Fruit fly (Drosophila melanogaster) whole organism, embryonic: ENCODE measurements around the gene CG31278.

Experiments used
- Antp ChIP-seq: fragments of 200-800 bp; sonication (Bioruptor generic); optimal IDR thresholded peaks from 3 replicates; lab custom pipeline; 2016; ENCODE audit warnings: missing biosample characterization, missing genetic modification characterization
- Bteb2 ChIP-seq: fragments of 200-800 bp; sonication (Bioruptor generic); optimal IDR thresholded peaks from 2 replicates; lab custom pipeline; 2016; ENCODE audit warnings: missing biosample characterization, missing genetic modification characterization
- CG11085 ChIP-seq: fragments of 200-800 bp; sonication (Bioruptor generic); IDR thresholded peaks from 2 replicates; pipeline ENCODE4 v1.3.6; 2022; ENCODE audit warnings: missing biosample characterization, missing genetic modification characterization
- CG11696 ChIP-seq: fragments of 200-800 bp; sonication (Bioruptor generic); IDR thresholded peaks from 2 replicates; pipeline ENCODE4 v1.3.6; 2022; ENCODE audit warnings: missing biosample characterization, missing genetic modification characterization
- CG12744 ChIP-seq: fragments of 200-800 bp; sonication (Bioruptor generic); optimal IDR thresholded peaks from 2 replicates; lab custom pipeline; 2016; ENCODE audit warnings: missing biosample characterization, missing genetic modification characterization
- CG13123 ChIP-seq: fragments of 200-800 bp; sonication (Bioruptor generic); optimal IDR thresholded peaks from 2 replicates; lab custom pipeline; 2016; ENCODE audit warnings: missing biosample characterization, missing genetic modification characterization
- CG15479 ChIP-seq: fragments of 200-800 bp; sonication (Bioruptor generic); optimal IDR thresholded peaks from 3 replicates; lab custom pipeline; 2019; ENCODE audit warnings: missing biosample characterization, mild to moderate bottlenecking, missing genetic modification characterization, moderate library complexity
- CG1647 ChIP-seq: fragments of 200-800 bp; sonication (Bioruptor generic); optimal IDR thresholded peaks from 3 replicates; lab custom pipeline; 2016; ENCODE audit warnings: missing biosample characterization, missing genetic modification characterization
- CG2889 ChIP-seq: fragments of 200-800 bp; sonication (Bioruptor generic); IDR thresholded peaks from 3 replicates; pipeline ENCODE4 v1.3.6; 2022; ENCODE audit warnings: missing biosample characterization, missing genetic modification characterization
- CG3281 ChIP-seq: fragments of 200-800 bp; sonication (Bioruptor generic); optimal IDR thresholded peaks from 3 replicates; lab custom pipeline; 2017; ENCODE audit warnings: missing biosample characterization, mild to moderate bottlenecking, missing genetic modification characterization
- CG3726 ChIP-seq: fragments of 200-800 bp; sonication (Bioruptor generic); IDR thresholded peaks from 3 replicates; pipeline ENCODE4, ENCODE4 v1.3.6; 2022; ENCODE audit warnings: missing biosample characterization, missing genetic modification characterization
- CG4282 ChIP-seq: fragments of 200-800 bp; sonication (Bioruptor generic); optimal IDR thresholded peaks from 2 replicates; lab custom pipeline; 2016; ENCODE audit warnings: missing biosample characterization, missing genetic modification characterization
- CG43689 ChIP-seq: fragments of 200-800 bp; sonication (Bioruptor generic); IDR thresholded peaks from 2 replicates; pipeline ENCODE4 v1.3.6; 2022; ENCODE audit warnings: missing biosample characterization, missing genetic modification characterization
- CG4404 ChIP-seq: fragments of 200-800 bp; sonication (Bioruptor generic); IDR thresholded peaks from 2 replicates; pipeline ENCODE4 v1.3.6; 2022; ENCODE audit warnings: missing biosample characterization, missing genetic modification characterization
- CG4854 ChIP-seq: fragments of 200-800 bp; sonication (Bioruptor generic); optimal IDR thresholded peaks from 2 replicates; lab custom pipeline; 2016; ENCODE audit warnings: missing biosample characterization, missing genetic modification characterization, inconsistent platforms
- CG6654 ChIP-seq: fragments of 200-800 bp; sonication (Bioruptor generic); optimal IDR thresholded peaks from 2 replicates; lab custom pipeline; 2017; ENCODE audit warnings: missing biosample characterization, mild to moderate bottlenecking, missing genetic modification characterization
- CG7745 ChIP-seq: fragments of 200-800 bp; sonication (Bioruptor generic); optimal IDR thresholded peaks from 2 replicates; lab custom pipeline; 2018; ENCODE audit warnings: missing biosample characterization, mild to moderate bottlenecking, missing genetic modification characterization, moderate library complexity
- CG7928 ChIP-seq: fragments of 200-800 bp; sonication (Bioruptor generic); optimal IDR thresholded peaks from 2 replicates; lab custom pipeline; 2017; ENCODE audit warnings: missing biosample characterization, mild to moderate bottlenecking, missing genetic modification characterization
- CG7963 ChIP-seq: fragments of 200-800 bp; sonication (Bioruptor generic); IDR thresholded peaks from 3 replicates; pipeline ENCODE4 v1.3.6; 2022; ENCODE audit warnings: missing biosample characterization, missing genetic modification characterization; ENCODE audit not compliant: partially characterized antibody
- CG8359 ChIP-seq: fragments of 200-800 bp; sonication (Bioruptor generic); optimal IDR thresholded peaks from 2 replicates; lab custom pipeline; 2017; ENCODE audit warnings: missing biosample characterization, mild to moderate bottlenecking, missing genetic modification characterization, borderline replicate concordance
- CG8944 ChIP-seq: fragments of 200-800 bp; sonication (Bioruptor generic); optimal IDR thresholded peaks from 3 replicates; lab custom pipeline; 2016; ENCODE audit warnings: missing biosample characterization, missing genetic modification characterization
- Deaf1 ChIP-seq: fragments of 200-800 bp; optimal IDR thresholded peaks from 3 replicates; lab custom pipeline; 2019; ENCODE audit warnings: missing biosample characterization, mild to moderate bottlenecking, missing genetic modification characterization, moderate library complexity
- Dek ChIP-seq: fragments of 200-800 bp; sonication (Bioruptor generic); optimal IDR thresholded peaks from 3 replicates; lab custom pipeline; 2019; ENCODE audit warnings: missing biosample characterization, mild to moderate bottlenecking, missing genetic modification characterization, moderate library complexity
- Dip3 ChIP-seq: fragments of 200-800 bp; sonication (Bioruptor generic); optimal IDR thresholded peaks from 3 replicates; lab custom pipeline; 2016; ENCODE audit warnings: missing biosample characterization, missing genetic modification characterization
- Dp ChIP-seq: fragments of 200-800 bp; sonication (Bioruptor generic); optimal IDR thresholded peaks from 2 replicates; lab custom pipeline; 2018; ENCODE audit warnings: missing biosample characterization, mild to moderate bottlenecking, missing genetic modification characterization, moderate library complexity
- Fer1 ChIP-seq: fragments of 200-800 bp; sonication (Bioruptor generic); optimal IDR thresholded peaks from 2 replicates; lab custom pipeline; 2017; ENCODE audit warnings: missing biosample characterization, mild to moderate bottlenecking, missing genetic modification characterization
- H15 ChIP-seq: fragments of 200-800 bp; sonication (Bioruptor generic); IDR thresholded peaks from 3 replicates; pipeline ENCODE4 v1.3.6; 2022; ENCODE audit warnings: missing biosample characterization, missing genetic modification characterization
- MBD-R2 ChIP-seq: fragments of 200-800 bp; sonication (Bioruptor generic); IDR thresholded peaks from 2 replicates; pipeline ENCODE4 v1.3.6; 2022; ENCODE audit warnings: missing biosample characterization, missing genetic modification characterization
- Mes4 ChIP-seq: fragments of 200-800 bp; sonication (Bioruptor generic); optimal IDR thresholded peaks from 2 replicates; lab custom pipeline; 2016; ENCODE audit warnings: missing biosample characterization, missing genetic modification characterization
- Six4 ChIP-seq: fragments of 200-800 bp; sonication (Bioruptor generic); optimal IDR thresholded peaks from 2 replicates; lab custom pipeline; 2016; ENCODE audit warnings: missing biosample characterization, missing genetic modification characterization
- Sry-β ChIP-seq: fragments of 200-800 bp; sonication (Bioruptor generic); optimal IDR thresholded peaks from 2 replicates; lab custom pipeline; 2018; ENCODE audit warnings: missing biosample characterization, mild to moderate bottlenecking, missing genetic modification characterization, moderate library complexity
- Sry-δ ChIP-seq: fragments of 200-800 bp; sonication (Bioruptor generic); optimal IDR thresholded peaks from 2 replicates; lab custom pipeline; 2016; ENCODE audit warnings: missing biosample characterization, missing genetic modification characterization
- bcd ChIP-seq: fragments of 200-800 bp; sonication (Bioruptor generic); optimal IDR thresholded peaks from 2 replicates; lab custom pipeline; 2017; ENCODE audit warnings: missing biosample characterization, mild to moderate bottlenecking, missing genetic modification characterization
- dimm ChIP-seq: fragments of 200-800 bp; sonication (Bioruptor generic); IDR thresholded peaks from 2 replicates; pipeline ENCODE4 v1.3.6; 2022; ENCODE audit warnings: missing biosample characterization, missing genetic modification characterization
- ewg ChIP-seq: fragments of 200-800 bp; sonication (Bioruptor generic); optimal IDR thresholded peaks from 3 replicates; lab custom pipeline; 2017; ENCODE audit warnings: mild to moderate bottlenecking, missing biosample characterization, missing genetic modification reagents, missing genetic modification characterization
- fu2 ChIP-seq: fragments of 200-800 bp; sonication (Bioruptor generic); optimal IDR thresholded peaks from 2 replicates; lab custom pipeline; 2016; ENCODE audit warnings: missing biosample characterization, missing genetic modification characterization
- gt ChIP-seq: fragments of 200-800 bp; sonication (Bioruptor generic); IDR thresholded peaks from 2 replicates; pipeline ENCODE4 v1.3.6; 2022; ENCODE audit warnings: missing biosample characterization, missing genetic modification characterization
- lov ChIP-seq, 2 experiments: fragments of 200-800 bp in 1 of 2; fragments of >200 bp in 1 of 2; sonication (Bioruptor generic) in 1 of 2; IDR thresholded peaks in 1 of 2; optimal IDR thresholded peaks in 1 of 2; 2 replicates in 1 of 2; 3 replicates in 1 of 2; pipeline versions ENCODE4 v1.3.6 to Lab custom; 2017 to 2022; ENCODE audit warnings: missing biosample characterization in 1 of 2, missing genetic modification characterization in 1 of 2
- nerfin-1 ChIP-seq: fragments of 200-800 bp; sonication (Bioruptor generic); optimal IDR thresholded peaks from 3 replicates; lab custom pipeline; 2019; ENCODE audit warnings: missing biosample characterization, mild to moderate bottlenecking, missing genetic modification characterization, moderate library complexity
- pan ChIP-seq, 4 experiments: fragments of >200 bp in 3 of 4; fragments of 200-800 bp in 1 of 4; sonication (Bioruptor generic) in 1 of 4; optimal IDR thresholded peaks in 3 of 4; IDR thresholded peaks in 1 of 4; 2 replicates each; pipeline versions ENCODE4 v1.3.6 to Lab custom; 2017 to 2022; ENCODE audit warnings: missing biosample characterization in 2 of 4, missing genetic modification characterization in 2 of 4, mixed read lengths in 1 of 4
- pnt ChIP-seq: fragments of 200-800 bp; sonication (Bioruptor generic); optimal IDR thresholded peaks from 3 replicates; lab custom pipeline; 2016; ENCODE audit warnings: missing biosample characterization, missing genetic modification characterization
- repo ChIP-seq: fragments of 200-800 bp; sonication (Bioruptor generic); optimal IDR thresholded peaks from 2 replicates; lab custom pipeline; 2016; ENCODE audit warnings: missing biosample characterization, missing genetic modification characterization
- ro ChIP-seq: fragments of 200-800 bp; sonication (Bioruptor generic); IDR thresholded peaks from 2 replicates; pipeline ENCODE4 v1.3.6; 2022; ENCODE audit warnings: missing biosample characterization, missing genetic modification characterization
- sisA ChIP-seq: fragments of 200-800 bp; sonication (Bioruptor generic); IDR thresholded peaks from 2 replicates; pipeline ENCODE4 v1.3.6; 2022; ENCODE audit warnings: missing biosample characterization, missing genetic modification characterization
- sr ChIP-seq: fragments of 200-800 bp; sonication (Bioruptor generic); IDR thresholded peaks from 3 replicates; pipeline ENCODE4 v1.3.6; 2022; ENCODE audit warnings: missing biosample characterization, missing genetic modification characterization
- stc ChIP-seq: fragments of 200-800 bp; sonication (Bioruptor generic); IDR thresholded peaks from 2 replicates; pipeline ENCODE4 v1.3.6; 2022; ENCODE audit warnings: missing biosample characterization, missing genetic modification characterization
- tap ChIP-seq: fragments of 200-800 bp; optimal IDR thresholded peaks from 3 replicates; lab custom pipeline; 2019; ENCODE audit warnings: missing biosample characterization, mild to moderate bottlenecking, missing genetic modification characterization, moderate library complexity
- tll ChIP-seq, 2 experiments: fragments of 200-800 bp in 1 of 2; fragments of >200 bp in 1 of 2; sonication (Bioruptor generic) in 1 of 2; optimal IDR thresholded peaks; 2 replicates each; lab custom pipeline; 2017 to 2019; ENCODE audit warnings: missing biosample characterization in 2 of 2, missing genetic modification characterization in 2 of 2, mild to moderate bottlenecking in 1 of 2, moderate library complexity in 1 of 2
- ttk ChIP-seq: fragments of 200-800 bp; sonication (Bioruptor generic); IDR thresholded peaks from 2 replicates; pipeline ENCODE4 v2.1.2; 2022; ENCODE audit warnings: missing biosample characterization, missing genetic modification characterization
- unc-4 ChIP-seq: fragments of 200-800 bp; sonication (Bioruptor generic); IDR thresholded peaks from 2 replicates; pipeline ENCODE4 v1.3.6; 2022; ENCODE audit warnings: missing biosample characterization, missing genetic modification characterization; ENCODE audit not compliant: partially characterized antibody
- yki ChIP-seq: fragments of >200 bp; optimal IDR thresholded peaks from 3 replicates; lab custom pipeline; 2018

CG31278 gene

dm6 chr3R:10675101-10675500 lies 33.0 kb downstream of the CG31278 start (continued):
- TF ChIP-seq Dp (GFP tag; lab: Kevin White, UChicago) (peak; percentile 71), unc-4 (GFP tag; lab: Robert Waterston, UW) (peak; percentile 83), CG11085 (GFP tag; lab: Robert Waterston, UW) (no peak), Dip3 (GFP tag; lab: Kevin White, UChicago) (peak; percentile 20), tap (tag; lab: Kevin White, UChicago) (no peak), Dek (tag; lab: Kevin White, UChicago) (peak; percentile 64), Fer1 (peak; percentile 84), Six4 (no peak), sr (no peak), ewg (GFP tag; lab: Kevin White, UChicago) (no peak), nerfin-1 (tag; lab: Kevin White, UChicago) (no peak), H15 (GFP tag; lab: Robert Waterston, UW) (no peak), dimm (GFP tag; lab: Robert Waterston, UW) (no peak), CG4282 (GFP tag; lab: Kevin White, UChicago) (peak; percentile 0), CG12744 (GFP tag; lab: Kevin White, UChicago) (no peak), ro (GFP tag; lab: Robert Waterston, UW) (no peak), Deaf1 (no peak), ttk (GFP tag; lab: Robert Waterston, UW) (no peak), CG8944 (no peak), CG2889 (GFP tag; lab: Robert Waterston, UW) (no peak), Antp (GFP tag; lab: Kevin White, UChicago) (peak; percentile 9), yki (lab: Kevin White, UChicago) (no peak), Sry-δ (GFP tag; lab: Kevin White, UChicago) (peak; percentile 52), stc (GFP tag; lab: Robert Waterston, UW) (no peak), MBD-R2 (GFP tag; lab: Robert Waterston, UW) (no peak), CG4404 (GFP tag; lab: Robert Waterston, UW) (no peak), CG7928 (GFP tag; lab: Kevin White, UChicago) (peak; percentile 13), Bteb2 (GFP tag; lab: Kevin White, UChicago) (peak; percentile 24), CG1647 (GFP tag; lab: Kevin White, UChicago) (peak; percentile 44), CG13123 (no peak), CG8359 (GFP tag; lab: Kevin White, UChicago) (no peak), gt (GFP tag; lab: Robert Waterston, UW) (no peak), lov (optimal IDR thresholded peaks at IDR 0.05; lab: Kevin White, UChicago) (no peak), lov (GFP tag; IDR thresholded peaks at IDR 0.05; lab: Robert Waterston, UW) (no peak), Sry-β (GFP tag; lab: Kevin White, UChicago) (no peak), bcd (GFP tag; lab: Kevin White, UChicago) (peak; percentile 73), CG3281 (GFP tag; lab: Kevin White, UChicago) (peak; percentile 43), CG7963 (GFP tag; lab: Robert Waterston, UW) (peak; percentile 41; the same call in 1 of the 3 replicates), repo (no peak), sisA (GFP tag; lab: Robert Waterston, UW) (no peak), CG7745 (tag; lab: Kevin White, UChicago) (no peak), CG11696 (GFP tag; lab: Robert Waterston, UW) (no peak), CG15479 (no peak), CG4854 (GFP tag; lab: Kevin White, UChicago) (peak; percentile 28), fu2 (GFP tag; lab: Kevin White, UChicago) (peak; percentile 23), CG6654 (GFP tag; lab: Kevin White, UChicago) (no peak), tll (GFP tag; optimal IDR thresholded peaks at IDR 0.05; lab: Kevin White, UChicago) (no peak), CG43689 (GFP tag; lab: Robert Waterston, UW) (no peak), pnt (peak; percentile 23), Mes4 (GFP tag; lab: Kevin White, UChicago) (no peak), CG3726 (GFP tag; lab: Robert Waterston, UW) (no peak), pan (optimal IDR thresholded peaks at IDR 0.05; lab: Kevin White, UChicago) (no peak), pan (GFP tag; optimal IDR thresholded peaks at IDR 0.05 in 1 of 2, IDR thresholded peaks at IDR 0.05 in 1 of 2) (no peak)
